Worm (Caenorhabditis elegans) whole organism, L1 larva: ENCODE results near the gene R08C7.12.

Experiments
- C04F5.9 ChIP-seq: sonication (generic microtip); optimal IDR thresholded peaks from 2 replicates; lab custom pipeline; 2016; ENCODE audit warnings: missing genetic modification characterization, missing compliant biosample characterization
- alr-1 ChIP-seq: fragments of 200-800 bp; sonication (Bioruptor generic); optimal IDR thresholded peaks from 2 replicates; lab custom pipeline; 2018; ENCODE audit warnings: borderline replicate concordance, mild to moderate bottlenecking, missing genetic modification characterization, missing compliant biosample characterization
- aly-2 ChIP-seq: fragments of 150-350 bp; optimal IDR thresholded peaks from 2 replicates; lab custom pipeline; 2014; ENCODE audit warnings: missing biosample characterization, missing genetic modification characterization
- blmp-1 ChIP-seq: fragments of 150-350 bp; optimal IDR thresholded peaks from 2 replicates; lab custom pipeline; 2014; ENCODE audit warnings: missing biosample characterization, missing genetic modification characterization
- ceh-63 ChIP-seq: fragments of 200-800 bp; sonication (Bioruptor generic); optimal IDR thresholded peaks from 2 replicates; lab custom pipeline; 2018; ENCODE audit warnings: mild to moderate bottlenecking, missing genetic modification characterization, missing compliant biosample characterization
- ceh-8 ChIP-seq: fragments of 200-800 bp; sonication (Bioruptor generic); optimal IDR thresholded peaks from 2 replicates; lab custom pipeline; 2018; ENCODE audit warnings: mild to moderate bottlenecking, missing genetic modification characterization, moderate library complexity, missing compliant biosample characterization
- ceh-82 ChIP-seq, 3 experiments: fragments of 150-350 bp in 1 of 3; sonication (generic microtip) in 2 of 3; optimal IDR thresholded peaks; 2 replicates each; lab custom pipeline; 2014 to 2017; ENCODE audit warnings: missing biosample characterization in 3 of 3, missing genetic modification characterization in 3 of 3
- ceh-88 ChIP-seq: fragments of 200-800 bp; sonication (Bioruptor generic); IDR thresholded peaks from 2 replicates; pipeline ENCODE4 v1.3.6; 2022; ENCODE audit warnings: missing genetic modification characterization, missing compliant biosample characterization
- efl-1 ChIP-seq, 4 experiments: fragments of 150-350 bp; optimal IDR thresholded peaks in 3 of 4; peaks in 1 of 4; 1 replicate in 1 of 4; 2 replicates in 3 of 4; lab custom pipeline; 2014; ENCODE audit warnings: missing biosample characterization in 2 of 4, missing genetic modification characterization in 2 of 4, missing genetic modification reagents in 2 of 4
- egl-13 ChIP-seq: sonication (generic microtip); optimal IDR thresholded peaks from 2 replicates; lab custom pipeline; 2016; ENCODE audit warnings: missing genotype, missing genetic modification reagents, missing genetic modification characterization, missing compliant biosample characterization
- egl-27 ChIP-seq, 2 experiments: fragments of 150-350 bp in 1 of 2; sonication (generic microtip); optimal IDR thresholded peaks; 3 replicates each; lab custom pipeline; 2017 to 2018; ENCODE audit warnings: missing biosample characterization in 2 of 2, missing genetic modification characterization in 2 of 2, missing genetic modification reagents in 2 of 2
- elt-2 ChIP-seq: sonication (generic microtip); optimal IDR thresholded peaks from 2 replicates; lab custom pipeline; 2016; ENCODE audit warnings: missing genetic modification characterization, mild to moderate bottlenecking, inconsistent platforms, missing compliant biosample characterization, missing genetic modification reagents
- elt-3 ChIP-seq, 6 experiments: fragments of 150-350 bp in 1 of 6; sonication (generic microtip); optimal IDR thresholded peaks; 2 replicates each; lab custom pipeline; 2017 to 2018; ENCODE audit warnings: missing biosample characterization in 6 of 6, missing genetic modification characterization in 6 of 6, inconsistent platforms in 1 of 6
- fkh-4 ChIP-seq: sonication (generic microtip); optimal IDR thresholded peaks from 2 replicates; lab custom pipeline; 2016; ENCODE audit warnings: missing compliant biosample characterization, missing genetic modification characterization, borderline replicate concordance
- fkh-8 ChIP-seq: sonication (generic microtip); optimal IDR thresholded peaks from 2 replicates; lab custom pipeline; 2016; ENCODE audit warnings: mild to moderate bottlenecking, missing genetic modification characterization, missing compliant biosample characterization
- hlh-4 ChIP-seq: sonication (generic microtip); optimal IDR thresholded peaks from 2 replicates; lab custom pipeline; 2016; ENCODE audit warnings: mild to moderate bottlenecking, missing genetic modification characterization, missing compliant biosample characterization
- hpl-2 ChIP-seq: fragments of 150-350 bp; optimal IDR thresholded peaks from 2 replicates; lab custom pipeline; 2014; ENCODE audit warnings: missing biosample characterization, missing genetic modification reagents, missing genetic modification characterization
- irx-1 ChIP-seq: sonication (generic microtip); optimal IDR thresholded peaks from 2 replicates; lab custom pipeline; 2016; ENCODE audit warnings: missing genetic modification characterization, missing compliant biosample characterization
- isw-1 ChIP-seq: fragments of 200-800 bp; sonication (Bioruptor generic); IDR thresholded peaks from 2 replicates; pipeline ENCODE4 v1.3.6; 2022; ENCODE audit warnings: missing genetic modification characterization, missing compliant biosample characterization
- lin-14 ChIP-seq: fragments of 200-800 bp; sonication (Bioruptor generic); optimal IDR thresholded peaks from 2 replicates; lab custom pipeline; 2018; ENCODE audit warnings: mild to moderate bottlenecking, missing genetic modification characterization, moderate library complexity, missing compliant biosample characterization
- lir-3 ChIP-seq: sonication (generic microtip); optimal IDR thresholded peaks from 2 replicates; lab custom pipeline; 2016; ENCODE audit warnings: mild to moderate bottlenecking, missing genetic modification characterization, moderate library complexity, missing compliant biosample characterization; ENCODE audit not compliant: poor library complexity
- lsy-2 ChIP-seq, 2 experiments: fragments of 150-350 bp; optimal IDR thresholded peaks; 2 replicates each; lab custom pipeline; 2014; ENCODE audit warnings: missing biosample characterization in 2 of 2, missing genetic modification characterization in 2 of 2
- mab-9 ChIP-seq: fragments of 200-800 bp; sonication (Bioruptor generic); IDR thresholded peaks from 2 replicates; pipeline ENCODE4 v1.3.6; 2022; ENCODE audit warnings: missing genetic modification reagents, missing genetic modification characterization, missing compliant biosample characterization
- mef-2 ChIP-seq: fragments of 150-350 bp; optimal IDR thresholded peaks from 2 replicates; lab custom pipeline; 2014; ENCODE audit warnings: missing biosample characterization, missing genetic modification characterization
- mep-1 ChIP-seq: fragments of 150-350 bp; optimal IDR thresholded peaks from 2 replicates; lab custom pipeline; 2014; ENCODE audit warnings: missing biosample characterization, missing genetic modification characterization
- nhr-19 ChIP-seq: fragments of 200-800 bp; sonication (Bioruptor generic); conservative IDR thresholded peaks from 2 replicates; pipeline ENCODE4 v1.3.6; 2022; ENCODE audit warnings: missing genetic modification characterization, missing compliant biosample characterization
- nhr-20 ChIP-seq: sonication (generic microtip); optimal IDR thresholded peaks from 2 replicates; lab custom pipeline; 2016; ENCODE audit warnings: mild to moderate bottlenecking, missing genetic modification characterization, missing compliant biosample characterization
- nhr-47 ChIP-seq: sonication (generic microtip); optimal IDR thresholded peaks from 2 replicates; lab custom pipeline; 2016; ENCODE audit warnings: mild to moderate bottlenecking, missing genetic modification characterization, moderate library complexity, missing compliant biosample characterization
- nhr-71 ChIP-seq: sonication (generic microtip); optimal IDR thresholded peaks from 2 replicates; lab custom pipeline; 2016; ENCODE audit warnings: mild to moderate bottlenecking, missing genetic modification characterization, moderate library complexity, missing compliant biosample characterization
- nhr-76 ChIP-seq: sonication (generic microtip); optimal IDR thresholded peaks from 2 replicates; lab custom pipeline; 2017; ENCODE audit warnings: missing biosample characterization, missing genetic modification characterization
- nhr-77 ChIP-seq: fragments of 150-350 bp; optimal IDR thresholded peaks from 2 replicates; lab custom pipeline; 2014; ENCODE audit warnings: missing biosample characterization, missing genetic modification characterization
- nhr-85 ChIP-seq: sonication (generic microtip); peaks from one replicate; lab custom pipeline; 2016; ENCODE audit warnings: missing genetic modification characterization, inconsistent platforms, missing compliant biosample characterization
- nhr-90 ChIP-seq: sonication (generic microtip); optimal IDR thresholded peaks from 2 replicates; lab custom pipeline; 2016; ENCODE audit warnings: mild to moderate bottlenecking, missing genetic modification characterization, missing compliant biosample characterization; ENCODE audit not compliant: poor library complexity
- pax-3 ChIP-seq: fragments of 200-800 bp; sonication (Bioruptor generic); optimal IDR thresholded peaks from 2 replicates; lab custom pipeline; 2018; ENCODE audit warnings: mild to moderate bottlenecking, missing genetic modification characterization, moderate library complexity, missing compliant biosample characterization
- skn-1 ChIP-seq: fragments of 150-350 bp; optimal IDR thresholded peaks from 2 replicates; lab custom pipeline; 2014; ENCODE audit warnings: missing biosample characterization, missing genetic modification characterization
- snpc-4 ChIP-seq: fragments of 150-350 bp; optimal IDR thresholded peaks from 2 replicates; lab custom pipeline; 2014; ENCODE audit warnings: missing biosample characterization, missing genetic modification characterization
- sox-4 ChIP-seq: sonication (generic microtip); optimal IDR thresholded peaks from 2 replicates; lab custom pipeline; 2016; ENCODE audit warnings: missing genetic modification characterization, missing compliant biosample characterization
- sup-37 ChIP-seq: fragments of 200-800 bp; sonication (Bioruptor generic); optimal IDR thresholded peaks from 2 replicates; lab custom pipeline; 2018; ENCODE audit warnings: mild to moderate bottlenecking, missing genetic modification characterization, missing compliant biosample characterization
- tbx-2 ChIP-seq: sonication (generic microtip); optimal IDR thresholded peaks from 2 replicates; lab custom pipeline; 2016; ENCODE audit warnings: missing genetic modification characterization, missing compliant biosample characterization
- tlp-1 ChIP-seq: fragments of 150-350 bp; optimal IDR thresholded peaks from 2 replicates; lab custom pipeline; 2014; ENCODE audit warnings: missing biosample characterization, missing genetic modification characterization
- unc-30 ChIP-seq: sonication (generic microtip); optimal IDR thresholded peaks from 2 replicates; lab custom pipeline; 2017; ENCODE audit warnings: missing biosample characterization, missing genetic modification characterization
- unc-98 ChIP-seq: fragments of 200-800 bp; sonication (Bioruptor generic); IDR thresholded peaks from 2 replicates; pipeline ENCODE4 v1.3.6; 2022; ENCODE audit warnings: missing genetic modification characterization, missing compliant biosample characterization
- zag-1 ChIP-seq: fragments of 150-350 bp; optimal IDR thresholded peaks from 2 replicates; lab custom pipeline; 2014; ENCODE audit warnings: missing biosample characterization, missing genetic modification characterization

R08C7.12 gene

ce11 chrIV:4446884-4447283 lies 2.7 kb upstream of the R08C7.12 start (continued):
- TF ChIP-seq ceh-63 (GFP tag; lab: Kevin White, UChicago): no peak
- TF ChIP-seq ceh-82 (tag; optimal IDR thresholded peaks at IDR 0.05; lab: Kevin White, UChicago): peak in 2 of 3 experiments; percentile 16
- TF ChIP-seq alr-1 (tag; lab: Kevin White, UChicago): no peak
- no peak for TF ChIP-seq lir-3 (tag; lab: Kevin White, UChicago)
- TF ChIP-seq fkh-4 (tag; lab: Kevin White, UChicago): no peak
- TF ChIP-seq mep-1: peak; percentile 72
- no peak for TF ChIP-seq tbx-2
- TF ChIP-seq nhr-19 (GFP tag; lab: Robert Waterston, UW): peak; percentile 26; the same call in 1 of the 2 replicates
- TF ChIP-seq zag-1: no peak
- TF ChIP-seq nhr-77 (tag; lab: Kevin White, UChicago): peak; percentile 37
- TF ChIP-seq lin-14 (GFP tag; lab: Kevin White, UChicago): peak; percentile 58

- TF ChIP-seq nhr-90 (tag; lab: Kevin White, UChicago): no peak
Observed at ce11 chrIV:4447284-4447366, 2.4 kb upstream of the R08C7.12 start, which contains the start of gene chat-1. Gene chat-1, plus strand, starts transcription at chrIV:4447331.

- no peak for TF ChIP-seq skn-1 (tag; lab: Kevin White, UChicago)
- TF ChIP-seq nhr-77 (tag; lab: Kevin White, UChicago): no peak
- no peak for TF ChIP-seq mef-2 (tag; lab: Kevin White, UChicago)
- TF ChIP-seq egl-13 (tag; lab: Kevin White, UChicago): no peak
- TF ChIP-seq egl-27 (tag; optimal IDR thresholded peaks at IDR 0.05; lab: Kevin White, UChicago): no peak
- TF ChIP-seq aly-2: no peak
- no peak for TF ChIP-seq irx-1 (tag; lab: Kevin White, UChicago)
- no peak for TF ChIP-seq unc-30
- no peak for TF ChIP-seq unc-98 (GFP tag; lab: Robert Waterston, UW)
- TF ChIP-seq alr-1 (tag; lab: Kevin White, UChicago): no peak
- no peak for TF ChIP-seq ceh-88 (GFP tag; lab: Robert Waterston, UW)
- no peak for TF ChIP-seq ceh-8 (GFP tag; lab: Kevin White, UChicago)
- TF ChIP-seq snpc-4 (tag; lab: Kevin White, UChicago): no peak
- TF ChIP-seq isw-1 (GFP tag; lab: Robert Waterston, UW): no peak
- no peak for TF ChIP-seq mab-9 (GFP tag; lab: Robert Waterston, UW)
- TF ChIP-seq lsy-2 (tag; optimal IDR thresholded peaks at IDR 0.05; lab: Kevin White, UChicago): no peak
- TF ChIP-seq, all 84 proteins: peak for 0
Observed at ce11 chrIV:4447367-4447766, 2.2 kb upstream of the R08C7.12 start.

ce11 chrIV:4448343-4448742 lies 1.2 kb upstream of the R08C7.12 start:
- TF ChIP-seq C04F5.9 (tag; lab: Kevin White, UChicago) (no peak), nhr-71 (tag; lab: Kevin White, UChicago) (no peak), sup-37 (no peak), alr-1 (tag; lab: Kevin White, UChicago) (peak; percentile 88), efl-1 (optimal IDR thresholded peaks at IDR 0.05; lab: Kevin White, UChicago) (no peak), efl-1 (GFP tag; optimal IDR thresholded peaks at IDR 0.05 in 1 of 2; lab: Kevin White, UChicago) (peak in 1 of 2 experiments; percentile 52), irx-1 (tag; lab: Kevin White, UChicago) (no peak), sox-4 (tag; lab: Kevin White, UChicago) (no peak), lin-14 (GFP tag; lab: Kevin White, UChicago) (no peak), hpl-2 (GFP tag; lab: Kevin White, UChicago) (no peak), hlh-4 (tag; lab: Kevin White, UChicago) (no peak), fkh-8 (tag; lab: Kevin White, UChicago) (no peak)

ce11 chrIV:4449843-4450242 lies 304 bp downstream of the R08C7.12 start:
- TF ChIP-seq nhr-90 (tag; lab: Kevin White, UChicago) (peak; percentile 45), aly-2 (no peak), blmp-1 (tag; lab: Kevin White, UChicago) (peak; percentile 3), pax-3 (peak; percentile 6), nhr-20 (peak; percentile 11), nhr-71 (tag; lab: Kevin White, UChicago) (peak; percentile 44), nhr-76 (no peak), nhr-85 (peak; percentile 4), lin-14 (GFP tag; lab: Kevin White, UChicago) (no peak), tlp-1 (tag; lab: Kevin White, UChicago) (no peak), elt-3 (tag; optimal IDR thresholded peaks at IDR 0.05; lab: Kevin White, UChicago) (peak in 1 of 6 experiments; percentile 10), nhr-47 (tag; lab: Kevin White, UChicago) (peak; percentile 20), elt-2 (tag; lab: Kevin White, UChicago) (peak; percentile 41)
